Worm (Caenorhabditis elegans) whole organism, mixed stage, embryonic: ENCODE results near the gene F35F10.1.

Experiments used
- M03D4.4 ChIP-seq: sonication (generic microtip); optimal IDR thresholded peaks from 2 replicates; lab custom pipeline; 2017; ENCODE audit warnings: mild to moderate bottlenecking, missing genetic modification characterization, missing compliant biosample characterization
- bed-3 ChIP-seq: fragments of 200-800 bp; sonication (Bioruptor generic); optimal IDR thresholded peaks from 3 replicates; lab custom pipeline; 2018; ENCODE audit warnings: mild to moderate bottlenecking, missing genetic modification characterization, moderate library complexity, missing compliant biosample characterization
- blmp-1 ChIP-seq: fragments of 150-350 bp; optimal IDR thresholded peaks from 2 replicates; lab custom pipeline; 2014; ENCODE audit warnings: missing biosample characterization, missing genetic modification characterization
- ceh-43 ChIP-seq: fragments of 200-800 bp; sonication (Bioruptor generic); optimal IDR thresholded peaks from 2 replicates; lab custom pipeline; 2018; ENCODE audit warnings: mild to moderate bottlenecking, missing genetic modification characterization, moderate library complexity, missing compliant biosample characterization
- ceh-83 ChIP-seq: fragments of 200-800 bp; sonication (Bioruptor generic); optimal IDR thresholded peaks from 2 replicates; lab custom pipeline; 2018; ENCODE audit warnings: mild to moderate bottlenecking, missing genetic modification characterization, missing compliant biosample characterization
- ces-1 ChIP-seq: fragments of 150-350 bp; optimal IDR thresholded peaks from 2 replicates; lab custom pipeline; 2014; ENCODE audit warnings: missing biosample characterization, missing genetic modification reagents, missing genetic modification characterization
- cnd-1 ChIP-seq: fragments of 200-800 bp; sonication (Bioruptor generic); optimal IDR thresholded peaks from 2 replicates; lab custom pipeline; 2018; ENCODE audit warnings: mild to moderate bottlenecking, missing genetic modification characterization, missing compliant biosample characterization
- drap-1 ChIP-seq: fragments of 200-800 bp; sonication (Bioruptor generic); optimal IDR thresholded peaks from 3 replicates; lab custom pipeline; 2018; ENCODE audit warnings: mild to moderate bottlenecking, missing genetic modification characterization, missing compliant biosample characterization
- elt-1 ChIP-seq: sonication (generic microtip); optimal IDR thresholded peaks from 2 replicates; lab custom pipeline; 2017; ENCODE audit warnings: missing genetic modification characterization, mild to moderate bottlenecking, missing compliant biosample characterization, antibody characterized with exemption, moderate library complexity, borderline replicate concordance; ENCODE audit not compliant: insufficient read depth
- flh-1 ChIP-seq: fragments of 200-800 bp; sonication (Bioruptor generic); optimal IDR thresholded peaks from 2 replicates; lab custom pipeline; 2018; ENCODE audit warnings: mild to moderate bottlenecking, missing genetic modification characterization, moderate library complexity, missing compliant biosample characterization
- ham-2 ChIP-seq: fragments of 200-800 bp; sonication (Bioruptor generic); optimal IDR thresholded peaks from 2 replicates; lab custom pipeline; 2018; ENCODE audit warnings: mild to moderate bottlenecking, missing genetic modification characterization, missing compliant biosample characterization
- hlh-1 ChIP-seq: fragments of 150-350 bp; optimal IDR thresholded peaks from 2 replicates; lab custom pipeline; 2014; ENCODE audit warnings: missing biosample characterization, missing genetic modification reagents, missing genetic modification characterization
- lin-13 ChIP-seq: fragments of 150-350 bp; optimal IDR thresholded peaks from 2 replicates; lab custom pipeline; 2014; ENCODE audit warnings: missing biosample characterization, missing genetic modification characterization
- lsy-2 ChIP-seq: fragments of 150-350 bp; optimal IDR thresholded peaks from 2 replicates; lab custom pipeline; 2014; ENCODE audit warnings: missing biosample characterization, missing genetic modification characterization
- mep-1 ChIP-seq: fragments of 150-350 bp; optimal IDR thresholded peaks from 2 replicates; lab custom pipeline; 2017; ENCODE audit warnings: missing biosample characterization, missing genetic modification reagents, missing genetic modification characterization, inconsistent platforms
- mls-2 ChIP-seq: sonication (generic microtip); optimal IDR thresholded peaks from 2 replicates; lab custom pipeline; 2016; ENCODE audit warnings: mild to moderate bottlenecking, missing genetic modification characterization, moderate library complexity, missing compliant biosample characterization
- nhr-12 ChIP-seq: fragments of 150-350 bp; optimal IDR thresholded peaks from 2 replicates; lab custom pipeline; 2014; ENCODE audit warnings: missing biosample characterization, missing genetic modification characterization
- nhr-2 ChIP-seq: fragments of 150-350 bp; optimal IDR thresholded peaks from 2 replicates; lab custom pipeline; 2014; ENCODE audit warnings: missing biosample characterization, missing genetic modification characterization
- nhr-237 ChIP-seq: fragments of 150-350 bp; optimal IDR thresholded peaks from 2 replicates; lab custom pipeline; 2014; ENCODE audit warnings: missing biosample characterization, missing genetic modification characterization
- nhr-28 ChIP-seq: fragments of 150-350 bp; optimal IDR thresholded peaks from 2 replicates; lab custom pipeline; 2014; ENCODE audit warnings: missing biosample characterization, missing genetic modification characterization
- nhr-76 ChIP-seq: sonication (generic microtip); optimal IDR thresholded peaks from 2 replicates; lab custom pipeline; 2017; ENCODE audit warnings: missing biosample characterization, missing genetic modification characterization
- pha-4 ChIP-seq: fragments of 150-350 bp; optimal IDR thresholded peaks from 2 replicates; lab custom pipeline; 2018; ENCODE audit warnings: missing biosample characterization, missing genetic modification reagents, missing genetic modification characterization
- sem-2 ChIP-seq: fragments of 200-800 bp; sonication (Bioruptor generic); optimal IDR thresholded peaks from 2 replicates; lab custom pipeline; 2018; ENCODE audit warnings: mild to moderate bottlenecking, missing genetic modification characterization, missing compliant biosample characterization
- snpc-4 ChIP-seq: fragments of 150-350 bp; optimal IDR thresholded peaks from 2 replicates; lab custom pipeline; 2014; ENCODE audit warnings: missing biosample characterization, missing genetic modification characterization
- tbx-8 ChIP-seq: fragments of 200-800 bp; sonication (Bioruptor generic); optimal IDR thresholded peaks from 2 replicates; lab custom pipeline; 2018; ENCODE audit warnings: mild to moderate bottlenecking, missing genetic modification characterization, moderate library complexity, missing compliant biosample characterization
- unc-120 ChIP-seq: sonication (generic microtip); optimal IDR thresholded peaks from 2 replicates; lab custom pipeline; 2017; ENCODE audit warnings: missing genetic modification characterization, missing compliant biosample characterization; ENCODE audit not compliant: poor library complexity, severe bottlenecking
- unc-39 ChIP-seq: fragments of 150-350 bp; optimal IDR thresholded peaks from 2 replicates; lab custom pipeline; 2014; ENCODE audit warnings: missing biosample characterization, missing genetic modification characterization
- unc-62 ChIP-seq: fragments of 150-350 bp; optimal IDR thresholded peaks from 2 replicates; lab custom pipeline; 2014; ENCODE audit warnings: missing biosample characterization, missing genetic modification reagents, missing genetic modification characterization
- zip-8 ChIP-seq: fragments of 150-350 bp; optimal IDR thresholded peaks from 2 replicates; lab custom pipeline; 2014; ENCODE audit warnings: missing biosample characterization, missing genetic modification characterization

The F35F10.1 gene

DNA sequence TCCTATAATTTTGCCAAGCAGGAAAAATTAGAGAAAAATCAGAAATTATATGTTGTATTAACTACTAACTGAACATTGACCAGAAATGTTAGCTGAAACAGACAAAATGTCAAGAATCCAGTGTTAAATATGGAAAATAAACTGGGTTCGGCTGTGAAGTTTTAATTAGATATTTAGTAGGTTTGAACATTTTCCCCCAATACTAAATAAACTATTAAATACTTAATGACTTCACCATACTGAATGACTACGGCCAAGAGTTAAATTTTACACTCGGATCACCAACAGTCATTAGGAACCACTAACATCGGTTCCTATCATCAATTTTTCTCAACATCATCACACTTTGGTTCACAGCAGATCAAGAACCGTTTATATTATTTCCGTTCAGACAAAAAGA, 20.7 kb upstream of the F35F10.1 start:
- TF ChIP-seq unc-39 (tag; lab: Kevin White, UChicago), result no peak
- no peak for TF ChIP-seq hlh-1 (tag; lab: Kevin White, UChicago)
- no peak for TF ChIP-seq nhr-2 (tag; lab: Kevin White, UChicago)
- TF ChIP-seq drap-1 (GFP tag; lab: Kevin White, UChicago), result no peak
- TF ChIP-seq mep-1 (tag; lab: Kevin White, UChicago), result no peak
- no peak for TF ChIP-seq ceh-83 (GFP tag; lab: Kevin White, UChicago)
- no peak for TF ChIP-seq nhr-76 (tag; lab: Kevin White, UChicago)
- no peak for TF ChIP-seq lin-13 (tag; lab: Kevin White, UChicago)
- no peak for TF ChIP-seq tbx-8 (GFP tag; lab: Kevin White, UChicago)
- TF ChIP-seq nhr-237 (tag; lab: Kevin White, UChicago), result no peak
- no peak for TF ChIP-seq elt-1 (tag; lab: Kevin White, UChicago)
- TF ChIP-seq unc-120 (tag; lab: Kevin White, UChicago), result no peak
- no peak for TF ChIP-seq lsy-2 (tag; lab: Kevin White, UChicago)
- TF ChIP-seq flh-1 (GFP tag; lab: Kevin White, UChicago), result no peak
- TF ChIP-seq ces-1 (GFP tag; lab: Kevin White, UChicago), result no peak
- no peak for TF ChIP-seq ceh-43 (GFP tag; lab: Kevin White, UChicago)
- no peak for TF ChIP-seq cnd-1 (tag; lab: Kevin White, UChicago)

DNA sequence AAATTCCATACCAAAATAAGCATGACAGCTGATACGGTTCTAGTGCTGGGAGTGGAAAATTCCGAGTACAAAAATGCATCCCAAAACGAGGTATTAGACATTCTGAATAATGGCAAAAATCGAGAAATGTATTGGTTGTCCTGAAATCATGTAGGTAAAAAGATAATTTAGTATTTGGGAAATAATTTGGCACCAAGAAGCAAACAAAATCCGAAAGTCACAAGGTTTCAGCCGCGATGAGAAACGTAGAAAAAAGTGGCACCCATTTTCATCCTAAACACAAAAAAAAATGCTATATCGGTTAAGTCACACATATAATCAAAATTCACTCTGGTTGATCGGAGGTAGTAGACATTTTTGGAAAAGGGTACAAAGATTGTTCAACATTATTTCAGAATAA, 18.3 kb upstream of the F35F10.1 start, which contains the start of gene srx-122:
Gene srx-122, minus strand, starts transcription at position 101 of the 400 bp plus-strand sequence.
- TF ChIP-seq flh-1 (GFP tag; lab: Kevin White, UChicago) (no peak), elt-1 (tag; lab: Kevin White, UChicago) (no peak), bed-3 (no peak), lin-13 (tag; lab: Kevin White, UChicago) (no peak), tbx-8 (GFP tag; lab: Kevin White, UChicago) (no peak), nhr-28 (tag; lab: Kevin White, UChicago) (no peak), cnd-1 (tag; lab: Kevin White, UChicago) (no peak)

DNA sequence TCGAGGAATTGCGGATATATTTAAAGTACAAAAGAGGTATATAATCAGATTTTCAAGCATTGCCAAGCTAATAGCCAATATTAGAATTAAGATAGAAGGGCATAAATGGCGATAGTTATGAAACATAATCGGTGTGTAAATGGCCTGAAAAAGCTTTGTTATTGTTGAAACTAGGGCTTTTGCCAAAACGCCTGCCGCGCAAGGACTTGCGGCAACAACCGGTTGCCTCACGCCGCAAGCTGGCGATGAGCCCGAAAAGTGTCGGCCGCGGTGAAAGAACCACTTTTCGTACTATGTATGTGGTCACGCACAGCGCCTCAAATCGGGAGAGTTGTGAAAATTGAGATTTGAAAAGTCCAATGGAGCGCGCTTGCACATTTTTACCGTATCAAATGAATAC, 16.7 kb upstream of the F35F10.1 start:
- TF ChIP-seq ham-2 (GFP tag; lab: Kevin White, UChicago) (no peak), nhr-12 (tag; lab: Kevin White, UChicago) (no peak), ceh-43 (GFP tag; lab: Kevin White, UChicago) (no peak), ceh-83 (GFP tag; lab: Kevin White, UChicago) (no peak), bed-3 (no peak), pha-4 (no peak), lin-13 (tag; lab: Kevin White, UChicago) (no peak), mls-2 (tag; lab: Kevin White, UChicago) (no peak), ces-1 (GFP tag; lab: Kevin White, UChicago) (no peak), M03D4.4 (tag; lab: Kevin White, UChicago) (no peak), hlh-1 (tag; lab: Kevin White, UChicago) (no peak)

ce11 chrV:3301898-3302297, 14.2 kb upstream of the F35F10.1 start, which contains the start of gene srbc-1:
Gene srbc-1, minus strand, starts transcription at chrV:3301998.
- TF ChIP-seq nhr-2 (tag; lab: Kevin White, UChicago) (no peak), zip-8 (tag; lab: Kevin White, UChicago) (no peak), lin-13 (tag; lab: Kevin White, UChicago) (no peak), mep-1 (tag; lab: Kevin White, UChicago) (no peak), ces-1 (GFP tag; lab: Kevin White, UChicago) (no peak)
- TF ChIP-seq, all 35 proteins: peak for 0

DNA sequence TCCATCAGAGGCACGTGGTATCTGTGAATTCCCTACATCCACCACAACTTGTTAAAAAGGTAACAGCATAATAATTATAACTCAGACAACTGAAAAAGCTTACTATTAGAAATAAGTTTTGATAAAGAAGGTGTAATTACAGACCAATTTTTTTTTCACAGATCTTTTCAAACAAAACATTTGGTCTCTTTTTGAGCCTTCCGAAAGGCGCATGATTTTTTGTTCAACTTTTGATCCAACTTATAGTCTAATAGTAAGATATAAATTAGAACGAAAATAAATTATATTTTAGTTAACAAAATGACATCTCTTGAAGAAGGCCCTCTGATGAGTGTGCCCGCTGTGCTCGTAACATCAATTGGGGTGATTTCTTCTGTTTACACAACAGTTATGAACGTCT, 7.9 kb upstream of the F35F10.1 start, which contains the start of gene srbc-3:
Gene srbc-3, plus strand, starts transcription at position 301 of the 400 bp plus-strand sequence.
- TF ChIP-seq hlh-1 (tag; lab: Kevin White, UChicago) (no peak), nhr-2 (tag; lab: Kevin White, UChicago) (no peak), sem-2 (GFP tag; lab: Kevin White, UChicago) (no peak), M03D4.4 (tag; lab: Kevin White, UChicago) (no peak), ces-1 (GFP tag; lab: Kevin White, UChicago) (no peak), nhr-237 (tag; lab: Kevin White, UChicago) (no peak), unc-62 (no peak), zip-8 (tag; lab: Kevin White, UChicago) (no peak), snpc-4 (tag; lab: Kevin White, UChicago) (no peak), blmp-1 (tag; lab: Kevin White, UChicago) (no peak)
